Worm (Caenorhabditis elegans): ENCODE results near the gene srd-41.

Gene srd-41

ce11 chrX:12320737-12321136, 5.8 kb upstream of the srd-41 start, which contains the start of gene ceh-40:
Gene ceh-40, minus strand, starts transcription at chrX:12320777.
- TF ChIP-seq ceh-83 (GFP tag; optimal IDR thresholded peaks at IDR 0.05) = no peak
- TF ChIP-seq lin-13 (tag; optimal IDR thresholded peaks at IDR 0.05) = no peak
- no peak for TF ChIP-seq snpc-4 (tag; optimal IDR thresholded peaks at IDR 0.05)
- TF ChIP-seq ham-2 (GFP tag; optimal IDR thresholded peaks at IDR 0.05) = no peak
- TF ChIP-seq cnd-1 (tag; optimal IDR thresholded peaks at IDR 0.05) = peak; percentile 36
- peak; percentile 63 for TF ChIP-seq ceh-39 (tag; optimal IDR thresholded peaks at IDR 0.05)
- TF ChIP-seq nhr-237 (tag; optimal IDR thresholded peaks at IDR 0.05) = no peak
- no peak for TF ChIP-seq mab-5 (tag; optimal IDR thresholded peaks at IDR 0.05)
- no peak for TF ChIP-seq tbx-8 (GFP tag; optimal IDR thresholded peaks at IDR 0.05)
- TF ChIP-seq lin-32 (GFP tag; optimal IDR thresholded peaks at IDR 0.05) = no peak
- TF ChIP-seq unc-62 (GFP tag; optimal IDR thresholded peaks at IDR 0.05) = peak; percentile 51
- TF ChIP-seq flh-1 (GFP tag; optimal IDR thresholded peaks at IDR 0.05) = no peak
- no peak for TF ChIP-seq unc-120 (tag; optimal IDR thresholded peaks at IDR 0.05; ENCODE audit: poor library complexity, severe bottlenecking)
- peak; percentile 50 for TF ChIP-seq zip-8 (tag; optimal IDR thresholded peaks at IDR 0.05)
- TF ChIP-seq nhr-2 (tag; optimal IDR thresholded peaks at IDR 0.05) = peak; percentile 74

ce11 chrX:12321357-12321756, 5.2 kb upstream of the srd-41 start, which contains the start of gene F17A2.13:
Gene F17A2.13, plus strand, starts transcription at chrX:12321657.
- TF ChIP-seq elt-3 (tag; optimal IDR thresholded peaks at IDR 0.05) (no peak), unc-62 (GFP tag; optimal IDR thresholded peaks at IDR 0.05) (no peak), sem-2 (GFP tag; optimal IDR thresholded peaks at IDR 0.05) (no peak)

ce11 chrX:12323439-12323838, 3.1 kb upstream of the srd-41 start, which contains the start of gene srd-40:
Gene srd-40, plus strand, starts transcription at chrX:12323739.
- TF ChIP-seq lsy-2 (tag; optimal IDR thresholded peaks at IDR 0.05) = no peak
- TF ChIP-seq nhr-28 (tag; optimal IDR thresholded peaks at IDR 0.05) = no peak
- TF ChIP-seq nhr-2 (tag; optimal IDR thresholded peaks at IDR 0.05) = no peak
- no peak for TF ChIP-seq unc-120 (tag; optimal IDR thresholded peaks at IDR 0.05; ENCODE audit: poor library complexity, severe bottlenecking)
- no peak for TF ChIP-seq unc-62 (GFP tag; optimal IDR thresholded peaks at IDR 0.05)
- TF ChIP-seq nhr-237 (tag; optimal IDR thresholded peaks at IDR 0.05) = no peak
- TF ChIP-seq sptf-1 (tag; optimal IDR thresholded peaks at IDR 0.05) = no peak
- no peak for TF ChIP-seq blmp-1 (tag; optimal IDR thresholded peaks at IDR 0.05)

ce11 chrX:12328676-12329075, 2.2 kb downstream of the srd-41 start, which contains the start of gene srd-45:
Gene srd-45, plus strand, starts transcription at chrX:12328976.
- TF ChIP-seq elt-3 (tag; optimal IDR thresholded peaks at IDR 0.05) = no peak
- no peak for TF ChIP-seq nhr-2 (tag; optimal IDR thresholded peaks at IDR 0.05)
- no peak for TF ChIP-seq ceh-83 (GFP tag; optimal IDR thresholded peaks at IDR 0.05)
- TF ChIP-seq tbx-8 (GFP tag; optimal IDR thresholded peaks at IDR 0.05) = no peak
- TF ChIP-seq hlh-1 (tag; optimal IDR thresholded peaks at IDR 0.05) = no peak
- TF ChIP-seq lsy-2 (tag; optimal IDR thresholded peaks at IDR 0.05) = no peak
- no peak for TF ChIP-seq elt-1 (tag; optimal IDR thresholded peaks at IDR 0.05; ENCODE audit: borderline replicate concordance, insufficient read depth)
- no peak for TF ChIP-seq nhr-28 (tag; optimal IDR thresholded peaks at IDR 0.05)
- no peak for TF ChIP-seq M03D4.4 (tag; optimal IDR thresholded peaks at IDR 0.05)
- no peak for TF ChIP-seq blmp-1 (tag; optimal IDR thresholded peaks at IDR 0.05)
- TF ChIP-seq snpc-4 (tag; optimal IDR thresholded peaks at IDR 0.05) = no peak
- no peak for TF ChIP-seq bed-3 (GFP tag; optimal IDR thresholded peaks at IDR 0.05)
- no peak for TF ChIP-seq mab-5 (tag; optimal IDR thresholded peaks at IDR 0.05)
- no peak for TF ChIP-seq unc-120 (tag; optimal IDR thresholded peaks at IDR 0.05; ENCODE audit: poor library complexity, severe bottlenecking)
- no peak for TF ChIP-seq sptf-1 (tag; optimal IDR thresholded peaks at IDR 0.05)
- no peak for TF ChIP-seq nhr-237 (tag; optimal IDR thresholded peaks at IDR 0.05)
- no peak for TF ChIP-seq pha-4 (tag; optimal IDR thresholded peaks at IDR 0.05)
- no peak for TF ChIP-seq lin-32 (GFP tag; optimal IDR thresholded peaks at IDR 0.05)
- no peak for TF ChIP-seq ces-1 (GFP tag; optimal IDR thresholded peaks at IDR 0.05)
- TF ChIP-seq ceh-43 (GFP tag; optimal IDR thresholded peaks at IDR 0.05) = no peak

ce11 chrX:12331795-12332194, 5.3 kb downstream of the srd-41 start, which contains the start of gene srd-46:
Gene srd-46, plus strand, starts transcription at chrX:12332095.
- TF ChIP-seq elt-1 (tag; optimal IDR thresholded peaks at IDR 0.05; ENCODE audit: borderline replicate concordance, insufficient read depth) (no peak), snpc-4 (tag; optimal IDR thresholded peaks at IDR 0.05) (no peak), unc-39 (tag; optimal IDR thresholded peaks at IDR 0.05) (no peak), ham-2 (GFP tag; optimal IDR thresholded peaks at IDR 0.05) (no peak), bed-3 (GFP tag; optimal IDR thresholded peaks at IDR 0.05) (no peak), nhr-237 (tag; optimal IDR thresholded peaks at IDR 0.05) (no peak), elt-3 (tag; optimal IDR thresholded peaks at IDR 0.05) (no peak), tbx-8 (GFP tag; optimal IDR thresholded peaks at IDR 0.05) (no peak), ces-1 (GFP tag; optimal IDR thresholded peaks at IDR 0.05) (no peak), blmp-1 (tag; optimal IDR thresholded peaks at IDR 0.05) (no peak), flh-1 (GFP tag; optimal IDR thresholded peaks at IDR 0.05) (no peak), lin-13 (tag; optimal IDR thresholded peaks at IDR 0.05) (no peak), ceh-43 (GFP tag; optimal IDR thresholded peaks at IDR 0.05) (no peak)
